Worm (Caenorhabditis elegans): Measurements from ENCODE around the gene T10C6.6.

DNA sequence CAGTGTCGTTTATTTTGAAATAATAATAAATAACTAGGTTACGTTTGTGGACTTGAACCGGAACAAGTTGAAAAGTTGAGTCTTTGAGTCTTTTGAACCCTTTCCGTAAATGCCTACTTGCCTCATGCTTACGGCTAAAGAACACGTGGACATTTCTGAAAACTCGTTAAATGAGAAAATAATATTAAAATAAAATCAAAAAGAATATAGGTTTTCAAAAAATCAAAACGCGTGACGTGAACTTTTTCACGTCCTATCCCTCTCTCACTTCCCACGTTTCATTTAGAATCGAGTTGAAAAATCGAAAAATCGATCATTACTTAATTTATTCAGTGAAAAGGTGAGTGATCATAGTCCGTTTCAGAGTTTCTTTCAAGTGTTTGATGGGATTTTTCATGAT is 25.1 kb downstream of the T10C6.6 start, which contains the start of gene best-12:
- TF ChIP-seq ztf-29 (GFP tag; IDR thresholded peaks at IDR 0.05) = no peak
- no peak for TF ChIP-seq flt-1 (GFP tag; IDR thresholded peaks at IDR 0.05)
- no peak for TF ChIP-seq ztf-23 (GFP tag; IDR thresholded peaks at IDR 0.05)
- TF ChIP-seq cog-1 (tag; optimal IDR thresholded peaks at IDR 0.05) = no peak
- TF ChIP-seq ref-1 (GFP tag; conservative IDR thresholded peaks at IDR 0.05) = no peak
- no peak for TF ChIP-seq med-1 (GFP tag; optimal IDR thresholded peaks at IDR 0.05; ENCODE audit: insufficient read depth)

All from whole organism, midembryonic.